Fruit fly (Drosophila melanogaster): Measurements from ENCODE around the gene Npc2a.
A peak's percentile ranks its signal among the peaks of the same experiment; 100 is the strongest.

Npc2a gene

dm6 chr2L:2008980-2009954 lies 21.2 kb downstream of the Npc2a start, which contains the start of gene CG4238:
Gene CG4238, plus strand, starts transcription at chr2L:2009859.
- peak; percentile 9 for TF ChIP-seq D1 (tag; optimal IDR thresholded peaks at IDR 0.05)
- TF ChIP-seq CG32121 (GFP tag; IDR thresholded peaks at IDR 0.05): no peak

- TF ChIP-seq CG17806 (tag; optimal IDR thresholded peaks at IDR 0.05) (no peak), rn (GFP tag; IDR thresholded peaks at IDR 0.05) (no peak), CG14655 (GFP tag; optimal IDR thresholded peaks at IDR 0.05) (no peak), CG9948 (tag; optimal IDR thresholded peaks at IDR 0.05) (no peak)
Observed at dm6 chr2L:2010335-2011061, 22.4 kb downstream of the Npc2a start.

- TF ChIP-seq EcR (GFP tag; optimal IDR thresholded peaks at IDR 0.05) (no peak), CG34367 (tag; optimal IDR thresholded peaks at IDR 0.05) (no peak), Pif1A (GFP tag; optimal IDR thresholded peaks at IDR 0.05) (no peak), CG14655 (GFP tag; optimal IDR thresholded peaks at IDR 0.05) (no peak), fd96Ca (GFP tag; IDR thresholded peaks at IDR 0.05) (no peak), CG4496 (GFP tag; IDR thresholded peaks at IDR 0.05) (no peak), CG13204 (GFP tag; optimal IDR thresholded peaks at IDR 0.05) (no peak), CG8301 (tag; optimal IDR thresholded peaks at IDR 0.05) (no peak)
Observed at dm6 chr2L:2011430-2011829, 23.3 kb downstream of the Npc2a start.

- TF ChIP-seq CG34367 (tag; optimal IDR thresholded peaks at IDR 0.05): no peak
- no peak for TF ChIP-seq CG14655 (GFP tag; optimal IDR thresholded peaks at IDR 0.05)
- TF ChIP-seq EcR (GFP tag; optimal IDR thresholded peaks at IDR 0.05): no peak
- no peak for TF ChIP-seq Ets98B (GFP tag; IDR thresholded peaks at IDR 0.05)
- no peak for TF ChIP-seq CG4496 (GFP tag; IDR thresholded peaks at IDR 0.05)
- no peak for TF ChIP-seq D1 (tag; optimal IDR thresholded peaks at IDR 0.05)
- TF ChIP-seq CG32121 (GFP tag; IDR thresholded peaks at IDR 0.05): no peak
- no peak for TF ChIP-seq Pif1B (GFP tag; optimal IDR thresholded peaks at IDR 0.05)
- no peak for TF ChIP-seq CG15710 (tag; optimal IDR thresholded peaks at IDR 0.05)
- TF ChIP-seq gl (tag; optimal IDR thresholded peaks at IDR 0.05): no peak
Observed at dm6 chr2L:2013057-2013456, 25.0 kb downstream of the Npc2a start.

- TF ChIP-seq CG9948 (tag; optimal IDR thresholded peaks at IDR 0.05) (no peak), CG17806 (tag; optimal IDR thresholded peaks at IDR 0.05) (no peak), CG32121 (GFP tag; IDR thresholded peaks at IDR 0.05) (no peak), CG8159 (tag; optimal IDR thresholded peaks at IDR 0.05) (peak; percentile 13), CG10348 (GFP tag; IDR thresholded peaks at IDR 0.05) (no peak), Pif1A (GFP tag; optimal IDR thresholded peaks at IDR 0.05) (no peak), Snoo (tag; optimal IDR thresholded peaks at IDR 0.05) (no peak), CG15710 (tag; optimal IDR thresholded peaks at IDR 0.05) (peak; percentile 10), fd96Ca (GFP tag; IDR thresholded peaks at IDR 0.05) (no peak), CG12605 (GFP tag; IDR thresholded peaks at IDR 0.05) (no peak), EcR (GFP tag; optimal IDR thresholded peaks at IDR 0.05) (no peak), CG4496 (GFP tag; IDR thresholded peaks at IDR 0.05) (peak; percentile 41; the same call in 1 of the 3 replicates)
Observed at dm6 chr2L:2013836-2014434, 25.8 kb downstream of the Npc2a start.

- TF ChIP-seq CG32121 (GFP tag; IDR thresholded peaks at IDR 0.05): no peak
- TF ChIP-seq CG17806 (tag; optimal IDR thresholded peaks at IDR 0.05): no peak
- TF ChIP-seq Pif1A (GFP tag; optimal IDR thresholded peaks at IDR 0.05): no peak
- TF ChIP-seq gl (tag; optimal IDR thresholded peaks at IDR 0.05): no peak
Observed at dm6 chr2L:2015204-2015603, 27.1 kb downstream of the Npc2a start.

- no peak for TF ChIP-seq CG32121 (GFP tag; IDR thresholded peaks at IDR 0.05)
- no peak for TF ChIP-seq fd96Ca (GFP tag; IDR thresholded peaks at IDR 0.05)
- TF ChIP-seq CG4496 (GFP tag; IDR thresholded peaks at IDR 0.05): no peak
Observed at dm6 chr2L:2022823-2023222, 34.7 kb downstream of the Npc2a start.
